Worm (Caenorhabditis elegans) whole organism, L1 larva: Measurements from ENCODE around the gene W02H3.1.

Experiments used
- Y116A8C.19 ChIP-seq: sonication (generic microtip); optimal IDR thresholded peaks from 2 replicates; lab custom pipeline; 2016; ENCODE audit warnings: missing compliant biosample characterization, missing genetic modification characterization, borderline replicate concordance
- ceh-82 ChIP-seq, 3 experiments: fragments of 150-350 bp in 1 of 3; sonication (generic microtip) in 2 of 3; optimal IDR thresholded peaks; 2 replicates each; lab custom pipeline; 2014 to 2017; ENCODE audit warnings: missing biosample characterization in 3 of 3, missing genetic modification characterization in 3 of 3
- egl-27 ChIP-seq, 2 experiments: fragments of 150-350 bp in 1 of 2; sonication (generic microtip); optimal IDR thresholded peaks; 3 replicates each; lab custom pipeline; 2017 to 2018; ENCODE audit warnings: missing biosample characterization in 2 of 2, missing genetic modification characterization in 2 of 2, missing genetic modification reagents in 2 of 2
- mdl-1 ChIP-seq, 2 experiments: fragments of 150-350 bp; optimal IDR thresholded peaks; 2 replicates each; lab custom pipeline; 2014 to 2017; ENCODE audit warnings: missing biosample characterization in 2 of 2, missing genetic modification characterization in 2 of 2, inconsistent platforms in 1 of 2
- nhr-11 ChIP-seq: fragments of 150-350 bp; optimal IDR thresholded peaks from 2 replicates; lab custom pipeline; 2014; ENCODE audit warnings: missing biosample characterization, missing genetic modification characterization
- pqm-1 ChIP-seq: sonication (generic microtip); optimal IDR thresholded peaks from 3 replicates; lab custom pipeline; 2017; ENCODE audit warnings: missing biosample characterization, missing genetic modification characterization
- unc-86 ChIP-seq: sonication (generic microtip); optimal IDR thresholded peaks from 2 replicates; lab custom pipeline; 2016; ENCODE audit warnings: missing genetic modification characterization, missing compliant biosample characterization

DNA sequence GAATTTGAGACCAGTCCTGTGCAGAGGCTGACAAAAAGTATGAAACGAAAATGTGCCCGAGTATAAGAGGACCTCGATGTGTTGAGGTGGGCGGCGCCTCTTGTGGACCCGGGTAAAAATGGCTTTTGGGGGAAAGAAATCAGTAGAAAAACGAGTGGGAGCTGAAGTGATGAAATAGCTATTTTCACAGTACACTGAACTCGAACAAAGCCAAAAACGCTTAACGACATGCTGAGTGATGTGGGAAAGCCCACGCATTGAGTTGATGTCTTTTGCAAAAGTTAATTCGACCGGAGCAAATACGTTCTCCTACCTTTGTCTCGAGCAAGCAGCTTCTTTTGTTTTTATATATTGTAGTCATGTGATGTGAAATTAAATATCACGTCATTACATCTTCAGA is 11.5 kb upstream of the W02H3.1 start, which contains the start of gene nlp-66:
- no peak for TF ChIP-seq pqm-1 (tag; lab: Kevin White, UChicago)
- no peak for TF ChIP-seq nhr-11
- TF ChIP-seq mdl-1 (tag; optimal IDR thresholded peaks at IDR 0.05; lab: Kevin White, UChicago): no peak
- TF ChIP-seq Y116A8C.19 (tag; lab: Kevin White, UChicago): no peak
- TF ChIP-seq unc-86: no peak
- no peak for TF ChIP-seq ceh-82 (tag; optimal IDR thresholded peaks at IDR 0.05; lab: Kevin White, UChicago)
- TF ChIP-seq egl-27 (tag; optimal IDR thresholded peaks at IDR 0.05; lab: Kevin White, UChicago): no peak
